Fruit fly (Drosophila melanogaster) whole organism, pupa: ENCODE data around the gene regucalcin.

Experiments
- CG12605 ChIP-seq: fragments of 200-800 bp; sonication (Bioruptor generic); IDR thresholded peaks from 2 replicates; pipeline ENCODE4 v1.3.6; 2022; ENCODE audit warnings: missing biosample characterization, missing genetic modification characterization
- CG14655 ChIP-seq: fragments of 200-800 bp; sonication (Bioruptor generic); optimal IDR thresholded peaks from 3 replicates; lab custom pipeline; 2017; ENCODE audit warnings: mild to moderate bottlenecking, missing biosample characterization, missing genetic modification reagents, missing genetic modification characterization
- CG15710 ChIP-seq: fragments of 200-800 bp; sonication (Bioruptor generic); optimal IDR thresholded peaks from 2 replicates; lab custom pipeline; 2018; ENCODE audit warnings: missing biosample characterization, mild to moderate bottlenecking, missing genetic modification characterization, moderate library complexity
- CG17806 ChIP-seq: fragments of 200-800 bp; sonication (Bioruptor generic); optimal IDR thresholded peaks from 2 replicates; lab custom pipeline; 2018; ENCODE audit warnings: missing biosample characterization, mild to moderate bottlenecking, missing genetic modification characterization, moderate library complexity
- CG34367 ChIP-seq: fragments of 200-800 bp; sonication (Bioruptor generic); optimal IDR thresholded peaks from 2 replicates; lab custom pipeline; 2018; ENCODE audit warnings: missing biosample characterization, mild to moderate bottlenecking, missing genetic modification characterization
- CG8159 ChIP-seq: fragments of 200-800 bp; sonication (Bioruptor generic); optimal IDR thresholded peaks from 3 replicates; lab custom pipeline; 2018; ENCODE audit warnings: missing biosample characterization, mild to moderate bottlenecking, missing genetic modification characterization, moderate library complexity
- CG8301 ChIP-seq: fragments of 200-800 bp; sonication (Bioruptor generic); optimal IDR thresholded peaks from 2 replicates; lab custom pipeline; 2018; ENCODE audit warnings: missing biosample characterization, mild to moderate bottlenecking, missing genetic modification characterization
- EcR ChIP-seq: fragments of 200-800 bp; sonication (Bioruptor generic); optimal IDR thresholded peaks from 3 replicates; lab custom pipeline; 2019; ENCODE audit warnings: missing biosample characterization, missing genetic modification characterization, mild to moderate bottlenecking, moderate library complexity, missing genetic modification reagents
- Ets98B ChIP-seq: fragments of 200-800 bp; sonication (Bioruptor generic); IDR thresholded peaks from 2 replicates; pipeline ENCODE4 v1.3.6; 2022; ENCODE audit warnings: missing biosample characterization, missing genetic modification characterization
- Pif1A ChIP-seq: fragments of 200-800 bp; sonication (Bioruptor generic); optimal IDR thresholded peaks from 3 replicates; lab custom pipeline; 2016; ENCODE audit warnings: missing biosample characterization, missing genetic modification characterization
- Snoo ChIP-seq: fragments of 200-800 bp; sonication (Bioruptor generic); optimal IDR thresholded peaks from 3 replicates; lab custom pipeline; 2017; ENCODE audit warnings: missing biosample characterization, mild to moderate bottlenecking, missing genetic modification characterization, inconsistent platforms
- fd96Ca ChIP-seq: fragments of 200-800 bp; sonication (Bioruptor generic); IDR thresholded peaks from 3 replicates; pipeline ENCODE4 v1.3.6; 2022; ENCODE audit warnings: missing biosample characterization, missing genetic modification characterization
- gl ChIP-seq: fragments of 200-800 bp; sonication (Bioruptor generic); optimal IDR thresholded peaks from 2 replicates; lab custom pipeline; 2018; ENCODE audit warnings: missing biosample characterization, mild to moderate bottlenecking, missing genetic modification characterization
- rn ChIP-seq: fragments of 200-800 bp; sonication (Bioruptor generic); IDR thresholded peaks from 2 replicates; pipeline ENCODE4 v1.3.6; 2022; ENCODE audit warnings: missing biosample characterization, missing genetic modification characterization

dm6 chrX:11993279-11993678, 18.9 kb upstream of the regucalcin start:
- TF ChIP-seq CG8159 (tag; lab: Kevin White, UChicago) (no peak), CG12605 (GFP tag; lab: Robert Waterston, UW) (no peak), CG17806 (tag; lab: Kevin White, UChicago) (no peak), Snoo (tag; lab: Kevin White, UChicago) (no peak), CG15710 (no peak), Pif1A (GFP tag; lab: Kevin White, UChicago) (no peak), CG14655 (no peak), Ets98B (GFP tag; lab: Robert Waterston, UW) (no peak), EcR (no peak), rn (GFP tag; lab: Robert Waterston, UW) (no peak), CG8301 (tag; lab: Kevin White, UChicago) (no peak), CG34367 (tag; lab: Kevin White, UChicago) (no peak), gl (tag; lab: Kevin White, UChicago) (no peak), fd96Ca (GFP tag; lab: Robert Waterston, UW) (no peak)
